Fruit fly (Drosophila melanogaster) S2 (cell line): ENCODE measurements around the gene CG42354.

Source experiments
- CG8478 ChIP-seq: fragments of >200 bp; optimal IDR thresholded peaks from 2 replicates; lab custom pipeline; 2018
- CTCF ChIP-seq, 2 experiments: fragments of >200 bp; optimal IDR thresholded peaks; 2 replicates each; lab custom pipeline; 2018

DNA sequence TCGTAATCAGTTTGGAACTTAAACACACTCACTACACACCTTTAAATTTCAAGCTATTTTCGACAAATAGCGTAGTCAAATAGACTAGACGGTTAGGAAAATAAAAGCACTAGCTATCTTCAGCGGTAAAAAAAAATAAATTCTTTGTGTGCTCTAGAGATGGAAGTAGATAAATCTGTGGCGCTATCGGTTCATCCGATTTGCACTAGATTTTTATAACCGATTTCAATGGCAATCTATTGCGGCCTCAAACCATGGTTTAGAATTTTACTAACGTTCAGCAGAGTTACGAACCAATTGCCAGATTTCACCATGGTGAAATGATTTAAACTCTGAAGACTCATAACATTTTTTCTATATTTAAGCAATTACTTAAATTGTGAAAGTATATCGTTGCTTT lies 8.3 kb downstream of the CG42354 start:
- TF ChIP-seq CG8478 (lab: Kevin White, UChicago) (no peak), CTCF (optimal IDR thresholded peaks at IDR 0.05; lab: Kevin White, UChicago) (peak; percentile 51 to 71)
